Worm (Caenorhabditis elegans) whole organism, mixed stage, embryonic: ENCODE results near the gene F08H9.2.

Experiments used
- blmp-1 ChIP-seq: fragments of 150-350 bp; optimal IDR thresholded peaks from 2 replicates; lab custom pipeline; 2014; ENCODE audit warnings: missing biosample characterization, missing genetic modification characterization
- ces-1 ChIP-seq: fragments of 150-350 bp; optimal IDR thresholded peaks from 2 replicates; lab custom pipeline; 2014; ENCODE audit warnings: missing biosample characterization, missing genetic modification reagents, missing genetic modification characterization
- elt-1 ChIP-seq: sonication (generic microtip); optimal IDR thresholded peaks from 2 replicates; lab custom pipeline; 2017; ENCODE audit warnings: missing genetic modification characterization, mild to moderate bottlenecking, missing compliant biosample characterization, antibody characterized with exemption, moderate library complexity, borderline replicate concordance; ENCODE audit not compliant: insufficient read depth
- lin-13 ChIP-seq: fragments of 150-350 bp; optimal IDR thresholded peaks from 2 replicates; lab custom pipeline; 2014; ENCODE audit warnings: missing biosample characterization, missing genetic modification characterization
- lsy-2 ChIP-seq: fragments of 150-350 bp; optimal IDR thresholded peaks from 2 replicates; lab custom pipeline; 2014; ENCODE audit warnings: missing biosample characterization, missing genetic modification characterization
- nhr-28 ChIP-seq: fragments of 150-350 bp; optimal IDR thresholded peaks from 2 replicates; lab custom pipeline; 2014; ENCODE audit warnings: missing biosample characterization, missing genetic modification characterization
- nhr-76 ChIP-seq: sonication (generic microtip); optimal IDR thresholded peaks from 2 replicates; lab custom pipeline; 2017; ENCODE audit warnings: missing biosample characterization, missing genetic modification characterization
- pha-4 ChIP-seq: fragments of 150-350 bp; optimal IDR thresholded peaks from 2 replicates; lab custom pipeline; 2018; ENCODE audit warnings: missing biosample characterization, missing genetic modification reagents, missing genetic modification characterization
- snpc-4 ChIP-seq: fragments of 150-350 bp; optimal IDR thresholded peaks from 2 replicates; lab custom pipeline; 2014; ENCODE audit warnings: missing biosample characterization, missing genetic modification characterization
- unc-39 ChIP-seq: fragments of 150-350 bp; optimal IDR thresholded peaks from 2 replicates; lab custom pipeline; 2014; ENCODE audit warnings: missing biosample characterization, missing genetic modification characterization
- unc-62 ChIP-seq: fragments of 150-350 bp; optimal IDR thresholded peaks from 2 replicates; lab custom pipeline; 2014; ENCODE audit warnings: missing biosample characterization, missing genetic modification reagents, missing genetic modification characterization
- ztf-11 ChIP-seq: fragments of 150-350 bp; optimal IDR thresholded peaks from 2 replicates; lab custom pipeline; 2014; ENCODE audit warnings: missing biosample characterization, missing genetic modification characterization

- TF ChIP-seq blmp-1 (tag; lab: Kevin White, UChicago): no peak
- no peak for TF ChIP-seq unc-39 (tag; lab: Kevin White, UChicago)
- TF ChIP-seq snpc-4 (tag; lab: Kevin White, UChicago): no peak
- TF ChIP-seq unc-62 (GFP tag; lab: Kevin White, UChicago): no peak
- no peak for TF ChIP-seq pha-4 (tag; lab: Kevin White, UChicago)
- no peak for TF ChIP-seq ztf-11 (tag; lab: Kevin White, UChicago)
- peak; percentile 8 for TF ChIP-seq ces-1 (GFP tag; lab: Kevin White, UChicago)
- no peak for TF ChIP-seq nhr-76 (tag; lab: Kevin White, UChicago)
- no peak for TF ChIP-seq nhr-28 (tag; lab: Kevin White, UChicago)
- no peak for TF ChIP-seq elt-1 (tag; lab: Kevin White, UChicago)
- no peak for TF ChIP-seq lsy-2
- TF ChIP-seq lin-13 (tag; lab: Kevin White, UChicago): peak; percentile 51
Observed at ce11 chrV:14498204-14498603, 37.7 kb downstream of the F08H9.2 start.
